Worm (Caenorhabditis elegans) whole organism, L3 larva: Measurements from ENCODE around the gene Y54G2A.77.
"Not testable (repeated sequence)": the region's sequence is repeated elsewhere in the genome, so short reads cannot be mapped to it uniquely, and the experiment has no call there.

Source experiments
- ama-1 ChIP-seq: fragments of 150-350 bp; optimal IDR thresholded peaks from 2 replicates; lab custom pipeline; 2018
- ceh-16 ChIP-seq: sonication (generic microtip); optimal IDR thresholded peaks from 2 replicates; lab custom pipeline; 2017; ENCODE audit warnings: missing biosample characterization, missing genetic modification characterization
- elt-2 ChIP-seq: sonication (generic microtip); optimal IDR thresholded peaks from 2 replicates; lab custom pipeline; 2016; ENCODE audit warnings: missing genetic modification reagents, mild to moderate bottlenecking, missing genetic modification characterization, missing compliant biosample characterization
- mdl-1 ChIP-seq: fragments of 150-350 bp; optimal IDR thresholded peaks from 2 replicates; lab custom pipeline; 2014; ENCODE audit warnings: missing biosample characterization, missing genetic modification characterization
- nhr-11 ChIP-seq: fragments of 150-350 bp; optimal IDR thresholded peaks from 2 replicates; lab custom pipeline; 2014; ENCODE audit warnings: missing biosample characterization, missing genetic modification characterization
- nhr-12 ChIP-seq: fragments of 150-350 bp; optimal IDR thresholded peaks from 2 replicates; lab custom pipeline; 2014; ENCODE audit warnings: missing biosample characterization, missing genetic modification characterization
- nhr-25 ChIP-seq: sonication (generic microtip); optimal IDR thresholded peaks from 2 replicates; lab custom pipeline; 2017; ENCODE audit warnings: missing biosample characterization, missing genetic modification characterization
- nhr-77 ChIP-seq: fragments of 150-350 bp; optimal IDR thresholded peaks from 2 replicates; lab custom pipeline; 2014; ENCODE audit warnings: missing biosample characterization, missing genetic modification characterization
- sea-2 ChIP-seq: fragments of 150-350 bp; sonication (generic microtip); optimal IDR thresholded peaks from 4 replicates; lab custom pipeline; 2014; ENCODE audit warnings: missing biosample characterization, missing genetic modification reagents, missing genetic modification characterization

DNA sequence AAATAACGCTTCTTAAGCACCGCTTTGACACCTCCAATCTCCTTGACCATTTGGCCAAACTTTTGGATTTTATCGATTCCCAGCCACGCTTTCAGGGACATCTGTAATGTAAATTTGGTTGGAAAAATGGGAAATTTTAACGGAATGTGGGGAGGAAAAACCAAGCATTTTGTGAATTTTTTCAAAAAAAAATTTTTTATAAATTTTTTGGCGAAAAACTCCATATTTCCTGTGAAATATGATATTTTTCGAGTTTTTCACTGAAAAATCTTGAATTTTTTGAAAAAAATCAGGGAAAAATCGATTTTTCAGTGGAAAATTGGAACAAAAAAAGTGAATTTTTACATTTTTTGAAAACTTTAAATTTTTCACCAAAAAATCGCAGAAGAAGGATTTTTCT, 42.7 kb upstream of the Y54G2A.77 start, which contains the start of gene ndua-12:
- TF ChIP-seq sea-2; nhr-77 (tag; lab: Kevin White, UChicago); nhr-11 (tag; lab: Kevin White, UChicago); nhr-12 (tag; lab: Kevin White, UChicago); ceh-16 (tag; lab: Kevin White, UChicago); elt-2 (tag; lab: Kevin White, UChicago); ama-1 (lab: Kevin White, UChicago); mdl-1 (tag; lab: Kevin White, UChicago); nhr-25: not testable (repeated sequence)
